Worm (Caenorhabditis elegans): Measurements from ENCODE around the gene K06B9.6.

ce11 chrIV:4176088-4176487, 20.5 kb downstream of the K06B9.6 start, which contains the start of gene dnj-15:
- no peak for TF ChIP-seq lin-15B (tag; optimal IDR thresholded peaks at IDR 0.05)
- no peak for TF ChIP-seq pha-4 (tag; optimal IDR thresholded peaks at IDR 0.05)
- TF ChIP-seq ama-1 (optimal IDR thresholded peaks at IDR 0.05): no peak
- TF ChIP-seq snpc-4 (tag; optimal IDR thresholded peaks at IDR 0.05): no peak
- no peak for TF ChIP-seq nhr-237 (tag; optimal IDR thresholded peaks at IDR 0.05)
- TF ChIP-seq tbx-2 (tag; optimal IDR thresholded peaks at IDR 0.05): no peak
- TF ChIP-seq R02D3.7 (tag; optimal IDR thresholded peaks at IDR 0.05): no peak
- TF ChIP-seq ceh-82 (tag; optimal IDR thresholded peaks at IDR 0.05): no peak
- no peak for TF ChIP-seq nhr-23 (tag; optimal IDR thresholded peaks at IDR 0.05)
- no peak for TF ChIP-seq elt-2 (tag; optimal IDR thresholded peaks at IDR 0.05)
- TF ChIP-seq nhr-28 (tag; optimal IDR thresholded peaks at IDR 0.05): no peak
- TF ChIP-seq unc-39 (tag; optimal IDR thresholded peaks at IDR 0.05): no peak
- TF ChIP-seq nhr-11 (tag; optimal IDR thresholded peaks at IDR 0.05): no peak
- TF ChIP-seq unc-62 (GFP tag; optimal IDR thresholded peaks at IDR 0.05): no peak
